Fruit fly (Drosophila melanogaster) whole organism, prepupa: ENCODE results near the gene c12.1.

Source experiments
- CG10669 ChIP-seq: fragments of 200-800 bp; sonication (Bioruptor generic); optimal IDR thresholded peaks from 3 replicates; lab custom pipeline; 2018; ENCODE audit warnings: missing biosample characterization, mild to moderate bottlenecking, missing genetic modification characterization, moderate library complexity
- CG11294 ChIP-seq: fragments of 200-800 bp; sonication (Bioruptor generic); IDR thresholded peaks from 2 replicates; pipeline ENCODE4 v1.3.6; 2022; ENCODE audit warnings: missing biosample characterization, missing genetic modification characterization
- CG11902 ChIP-seq: fragments of 200-800 bp; sonication (Bioruptor generic); optimal IDR thresholded peaks from 3 replicates; lab custom pipeline; 2016; ENCODE audit warnings: missing biosample characterization, missing genetic modification characterization
- CG15336 ChIP-seq: fragments of 200-800 bp; sonication (Bioruptor generic); IDR thresholded peaks from 2 replicates; pipeline ENCODE4 v1.3.6; 2022; ENCODE audit warnings: missing biosample characterization, missing genetic modification characterization
- CG1621 ChIP-seq: fragments of 200-800 bp; sonication (Bioruptor generic); optimal IDR thresholded peaks from 3 replicates; lab custom pipeline; 2018; ENCODE audit warnings: missing biosample characterization, mild to moderate bottlenecking, missing genetic modification characterization
- CG16779 ChIP-seq: fragments of 200-800 bp; sonication (Bioruptor generic); optimal IDR thresholded peaks from 3 replicates; lab custom pipeline; 2017; ENCODE audit warnings: missing biosample characterization, mild to moderate bottlenecking, missing genetic modification characterization
- CG3032 ChIP-seq: fragments of 200-800 bp; optimal IDR thresholded peaks from 2 replicates; lab custom pipeline; 2019; ENCODE audit warnings: missing biosample characterization, mild to moderate bottlenecking, missing genetic modification characterization, moderate library complexity
- CG31627 ChIP-seq: fragments of 200-800 bp; sonication (Bioruptor generic); optimal IDR thresholded peaks from 3 replicates; lab custom pipeline; 2016; ENCODE audit warnings: missing biosample characterization, missing genetic modification characterization
- CG34406 ChIP-seq: fragments of 200-800 bp; sonication (Bioruptor generic); optimal IDR thresholded peaks from 3 replicates; lab custom pipeline; 2016; ENCODE audit warnings: missing biosample characterization, missing genetic modification characterization
- CG3919 ChIP-seq: fragments of 200-800 bp; sonication (Bioruptor generic); optimal IDR thresholded peaks from 3 replicates; lab custom pipeline; 2016; ENCODE audit warnings: missing biosample characterization, missing genetic modification characterization
- CG4318 ChIP-seq: fragments of 200-800 bp; sonication (Bioruptor generic); optimal IDR thresholded peaks from 3 replicates; lab custom pipeline; 2017; ENCODE audit warnings: missing biosample characterization, mild to moderate bottlenecking, missing genetic modification characterization
- CG6163 ChIP-seq: fragments of 200-800 bp; sonication (Bioruptor generic); IDR thresholded peaks from 3 replicates; pipeline ENCODE4 v1.3.6; 2022; ENCODE audit warnings: missing biosample characterization, missing genetic modification characterization
- CG6276 ChIP-seq: fragments of 200-800 bp; sonication (Bioruptor generic); optimal IDR thresholded peaks from 2 replicates; lab custom pipeline; 2017; ENCODE audit warnings: missing biosample characterization, mild to moderate bottlenecking, missing genetic modification characterization
- CG6854 ChIP-seq: fragments of 200-800 bp; sonication (Bioruptor generic); optimal IDR thresholded peaks from 2 replicates; lab custom pipeline; 2017; ENCODE audit warnings: missing biosample characterization, mild to moderate bottlenecking, missing genetic modification characterization
- CG7368 ChIP-seq: fragments of 200-800 bp; sonication (Bioruptor generic); optimal IDR thresholded peaks from 3 replicates; lab custom pipeline; 2016; ENCODE audit warnings: missing biosample characterization, missing genetic modification characterization
- CG8119 ChIP-seq: fragments of 200-800 bp; sonication (Bioruptor generic); IDR thresholded peaks from 3 replicates; pipeline ENCODE4 v1.3.6; 2022; ENCODE audit warnings: missing biosample characterization, missing genetic modification characterization
- CG9139 ChIP-seq: fragments of 200-800 bp; sonication (Bioruptor generic); optimal IDR thresholded peaks from 3 replicates; lab custom pipeline; 2017; ENCODE audit warnings: missing biosample characterization, mild to moderate bottlenecking, missing genetic modification characterization
- Eip78C ChIP-seq: fragments of 200-800 bp; sonication (Bioruptor generic); peaks from one replicate; lab custom pipeline; 2016; ENCODE audit warnings: missing biosample characterization, missing genetic modification characterization
- Eip93F ChIP-seq: fragments of 200-800 bp; sonication (Bioruptor generic); optimal IDR thresholded peaks from 2 replicates; lab custom pipeline; 2016; ENCODE audit warnings: missing biosample characterization, mild to moderate bottlenecking, missing genetic modification characterization
- Ets21C ChIP-seq: fragments of 200-800 bp; sonication (Bioruptor generic); optimal IDR thresholded peaks from 3 replicates; lab custom pipeline; 2016; ENCODE audit warnings: missing biosample characterization, missing genetic modification characterization
- Ets96B ChIP-seq: fragments of 200-800 bp; optimal IDR thresholded peaks from 2 replicates; lab custom pipeline; 2019; ENCODE audit warnings: missing biosample characterization, mild to moderate bottlenecking, missing genetic modification characterization, moderate library complexity
- Gug ChIP-seq: fragments of 200-800 bp; sonication (Bioruptor generic); IDR thresholded peaks from 2 replicates; pipeline ENCODE4 v1.3.6; 2022; ENCODE audit warnings: missing biosample characterization, missing genetic modification characterization
- Hr38 ChIP-seq: sonication (Bioruptor generic); optimal IDR thresholded peaks from 2 replicates; lab custom pipeline; 2016; ENCODE audit warnings: missing biosample characterization, missing genetic modification characterization
- Hr39 ChIP-seq: fragments of 200-800 bp; sonication (Bioruptor generic); optimal IDR thresholded peaks from 2 replicates; lab custom pipeline; 2016; ENCODE audit warnings: missing biosample characterization, missing genetic modification characterization
- Hr4 ChIP-seq: fragments of 200-800 bp; sonication (Bioruptor generic); optimal IDR thresholded peaks from 3 replicates; lab custom pipeline; 2016; ENCODE audit warnings: missing biosample characterization, missing genetic modification characterization
- Lpt ChIP-seq: fragments of 200-800 bp; sonication (Bioruptor generic); optimal IDR thresholded peaks from 3 replicates; lab custom pipeline; 2016; ENCODE audit warnings: missing biosample characterization, missing genetic modification characterization
- OdsH ChIP-seq: fragments of 200-800 bp; sonication (Bioruptor generic); optimal IDR thresholded peaks from 3 replicates; lab custom pipeline; 2016; ENCODE audit warnings: missing biosample characterization, missing genetic modification characterization
- Smox ChIP-seq: fragments of 200-800 bp; sonication (Bioruptor generic); optimal IDR thresholded peaks from 3 replicates; lab custom pipeline; 2016; ENCODE audit warnings: missing biosample characterization, missing genetic modification characterization
- Sox102F ChIP-seq: fragments of 200-800 bp; sonication (Bioruptor generic); optimal IDR thresholded peaks from 2 replicates; lab custom pipeline; 2016; ENCODE audit warnings: missing biosample characterization, mild to moderate bottlenecking, missing genetic modification characterization
- Sox14 ChIP-seq: fragments of 200-800 bp; sonication (Bioruptor generic); optimal IDR thresholded peaks from 3 replicates; lab custom pipeline; 2016; ENCODE audit warnings: missing biosample characterization, missing genetic modification characterization
- Sox15 ChIP-seq: fragments of 200-800 bp; sonication (Bioruptor generic); optimal IDR thresholded peaks from 3 replicates; lab custom pipeline; 2016; ENCODE audit warnings: missing biosample characterization, missing genetic modification characterization
- achi ChIP-seq: fragments of 200-800 bp; sonication (Bioruptor generic); optimal IDR thresholded peaks from 3 replicates; lab custom pipeline; 2016; ENCODE audit warnings: missing biosample characterization, missing genetic modification characterization
- acj6 ChIP-seq: fragments of 200-800 bp; sonication (Bioruptor generic); optimal IDR thresholded peaks from 3 replicates; lab custom pipeline; 2016; ENCODE audit warnings: missing biosample characterization, missing genetic modification characterization
- cyc ChIP-seq: fragments of 200-800 bp; sonication (Bioruptor generic); optimal IDR thresholded peaks from 3 replicates; lab custom pipeline; 2016; ENCODE audit warnings: missing biosample characterization, missing genetic modification characterization
- dac ChIP-seq: fragments of 200-800 bp; sonication (Bioruptor generic); optimal IDR thresholded peaks from 2 replicates; lab custom pipeline; 2017; ENCODE audit warnings: missing biosample characterization, mild to moderate bottlenecking, missing genetic modification characterization
- eg ChIP-seq: fragments of 200-800 bp; sonication (Bioruptor generic); IDR thresholded peaks from 3 replicates; pipeline ENCODE4 v1.3.6; 2022; ENCODE audit warnings: missing biosample characterization, missing genetic modification characterization
- esn ChIP-seq: fragments of 200-800 bp; sonication (Bioruptor generic); optimal IDR thresholded peaks from 2 replicates; lab custom pipeline; 2016; ENCODE audit warnings: missing biosample characterization, mild to moderate bottlenecking, missing genetic modification characterization, moderate library complexity
- fd59A ChIP-seq: fragments of 200-800 bp; sonication (Bioruptor generic); optimal IDR thresholded peaks from 2 replicates; lab custom pipeline; 2017; ENCODE audit warnings: missing biosample characterization, mild to moderate bottlenecking, missing genetic modification characterization, missing genetic modification reagents
- fd85E ChIP-seq: fragments of 200-800 bp; sonication (Bioruptor generic); optimal IDR thresholded peaks from 3 replicates; lab custom pipeline; 2016; ENCODE audit warnings: missing biosample characterization, missing genetic modification characterization
- fkh ChIP-seq: fragments of 200-800 bp; sonication (Bioruptor generic); optimal IDR thresholded peaks from 3 replicates; lab custom pipeline; 2017; ENCODE audit warnings: missing biosample characterization, mild to moderate bottlenecking, missing genetic modification characterization, moderate library complexity
- lz ChIP-seq: fragments of 200-800 bp; sonication (Bioruptor generic); optimal IDR thresholded peaks from 3 replicates; lab custom pipeline; 2016; ENCODE audit warnings: missing biosample characterization, missing genetic modification characterization
- pdm3 ChIP-seq: fragments of 200-800 bp; sonication (Bioruptor generic); optimal IDR thresholded peaks from 3 replicates; lab custom pipeline; 2016; ENCODE audit warnings: missing biosample characterization, missing genetic modification characterization
- salr ChIP-seq, 2 experiments: fragments of 200-800 bp; sonication (Bioruptor generic); optimal IDR thresholded peaks; 3 replicates each; lab custom pipeline; 2016 to 2018; ENCODE audit warnings: missing biosample characterization in 2 of 2, missing genetic modification characterization in 2 of 2, mild to moderate bottlenecking in 1 of 2
- spab ChIP-seq: fragments of 200-800 bp; sonication (Bioruptor generic); optimal IDR thresholded peaks from 2 replicates; lab custom pipeline; 2017; ENCODE audit warnings: missing biosample characterization, mild to moderate bottlenecking, missing genetic modification characterization, missing genetic modification reagents
- ss ChIP-seq, 2 experiments: fragments of 200-800 bp; sonication (Bioruptor generic); optimal IDR thresholded peaks; 2 replicates in 1 of 2; 3 replicates in 1 of 2; lab custom pipeline; 2017 to 2018; ENCODE audit warnings: mild to moderate bottlenecking in 2 of 2, missing biosample characterization in 2 of 2, missing genetic modification characterization in 2 of 2, moderate library complexity in 1 of 2
- svp ChIP-seq: fragments of 200-800 bp; sonication (Bioruptor generic); peaks from one replicate; lab custom pipeline; 2016; ENCODE audit warnings: missing biosample characterization, missing genetic modification characterization

c12.1 gene

DNA sequence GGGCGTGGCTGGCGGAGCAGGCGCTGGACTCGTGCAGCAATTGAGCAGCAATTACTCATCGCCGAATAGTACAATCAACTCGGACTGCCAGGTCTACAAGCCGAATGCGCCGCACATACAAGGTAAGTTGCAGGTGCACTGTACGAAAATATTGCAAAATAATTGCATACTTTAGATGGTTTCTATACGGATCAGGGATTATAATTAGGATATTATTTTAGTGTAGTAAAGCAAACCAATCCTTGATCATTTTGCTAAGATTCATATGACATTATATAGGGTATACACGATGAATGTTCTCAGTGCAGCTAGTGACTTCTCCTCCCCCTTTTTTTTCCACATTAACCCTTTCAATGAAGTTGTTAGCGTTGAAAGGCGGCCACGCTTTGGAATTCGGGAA lies 23.5 kb downstream of the c12.1 start:
- TF ChIP-seq fd85E (GFP tag; lab: Kevin White, UChicago) (no peak), Eip78C (GFP tag; lab: Kevin White, UChicago) (peak; percentile 53), Hr38 (GFP tag; lab: Kevin White, UChicago) (no peak), Sox102F (GFP tag; lab: Kevin White, UChicago) (no peak), Ets96B (tag; lab: Kevin White, UChicago) (peak; percentile 20), achi (GFP tag; lab: Kevin White, UChicago) (no peak), CG6163 (GFP tag; lab: Robert Waterston, UW) (peak; percentile 54; the same call in 2 of the 3 replicates), CG6276 (no peak), fd59A (GFP tag; lab: Kevin White, UChicago) (no peak), fkh (no peak), CG34406 (GFP tag; lab: Kevin White, UChicago) (no peak), CG3919 (GFP tag; lab: Kevin White, UChicago) (peak; percentile 3), cyc (GFP tag; lab: Kevin White, UChicago) (no peak), CG6854 (GFP tag; lab: Kevin White, UChicago) (no peak), lz (peak; percentile 33), CG11294 (GFP tag; lab: Robert Waterston, UW) (no peak), Eip93F (GFP tag; lab: Kevin White, UChicago) (no peak), CG15336 (GFP tag; lab: Robert Waterston, UW) (0 out of 2 replicates have a peak, but pooled peaks have one; percentile 14), dac (GFP tag; lab: Kevin White, UChicago) (no peak), CG31627 (GFP tag; lab: Kevin White, UChicago) (peak; percentile 1), CG3032 (tag; lab: Kevin White, UChicago) (peak; percentile 26), acj6 (GFP tag; lab: Kevin White, UChicago) (peak; percentile 12), svp (GFP tag; lab: Kevin White, UChicago) (peak; percentile 21), CG11902 (GFP tag; lab: Kevin White, UChicago) (no peak), esn (GFP tag; lab: Kevin White, UChicago) (peak; percentile 2), Hr39 (GFP tag; lab: Kevin White, UChicago) (peak; percentile 16), Sox14 (GFP tag; lab: Kevin White, UChicago) (no peak), Lpt (GFP tag; lab: Kevin White, UChicago) (no peak), Hr4 (GFP tag; lab: Kevin White, UChicago) (no peak), Smox (GFP tag; lab: Kevin White, UChicago) (no peak), Sox15 (GFP tag; lab: Kevin White, UChicago) (no peak), salr (GFP tag; optimal IDR thresholded peaks at IDR 0.05; lab: Kevin White, UChicago) (peak in 1 of 2 experiments; percentile 2), ss (GFP tag; optimal IDR thresholded peaks at IDR 0.05; lab: Kevin White, UChicago) (peak in 1 of 2 experiments; percentile 16), CG8119 (GFP tag; lab: Robert Waterston, UW) (no peak), eg (GFP tag; lab: Robert Waterston, UW) (0 out of 3 replicates have a peak, but pooled peaks have one; percentile 10), OdsH (GFP tag; lab: Kevin White, UChicago) (no peak), pdm3 (peak; percentile 20), CG10669 (GFP tag; lab: Kevin White, UChicago) (peak; percentile 2), Gug (no peak), CG16779 (no peak)

DNA sequence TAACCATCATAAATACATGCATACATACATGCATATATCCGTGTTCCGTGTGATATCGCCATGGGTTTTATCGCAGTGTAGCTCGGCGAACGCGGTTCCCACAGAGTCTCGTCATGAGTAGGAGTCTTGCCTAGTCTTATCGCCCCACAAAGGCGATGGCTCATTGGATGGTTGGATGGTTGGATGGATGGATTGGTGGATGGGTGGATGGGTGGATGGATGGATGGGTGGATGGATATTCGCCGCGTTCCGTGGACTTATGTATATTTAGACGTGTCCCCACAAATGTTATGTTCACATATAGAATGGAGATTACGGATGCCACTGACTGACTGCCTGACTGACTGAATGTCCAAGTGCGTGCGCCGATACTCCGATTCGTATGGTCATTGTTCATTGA lies 27.8 kb downstream of the c12.1 start:
- TF ChIP-seq cyc (GFP tag; lab: Kevin White, UChicago) (no peak), CG1621 (tag; lab: Kevin White, UChicago) (no peak), Sox15 (GFP tag; lab: Kevin White, UChicago) (no peak), Smox (GFP tag; lab: Kevin White, UChicago) (no peak), CG34406 (GFP tag; lab: Kevin White, UChicago) (no peak), CG9139 (GFP tag; lab: Kevin White, UChicago) (no peak), pdm3 (no peak), CG31627 (GFP tag; lab: Kevin White, UChicago) (no peak), CG10669 (GFP tag; lab: Kevin White, UChicago) (no peak), acj6 (GFP tag; lab: Kevin White, UChicago) (no peak), Hr39 (GFP tag; lab: Kevin White, UChicago) (no peak), CG4318 (GFP tag; lab: Kevin White, UChicago) (no peak), spab (GFP tag; lab: Kevin White, UChicago) (no peak), Hr4 (GFP tag; lab: Kevin White, UChicago) (no peak), Ets21C (GFP tag; lab: Kevin White, UChicago) (no peak), CG7368 (GFP tag; lab: Kevin White, UChicago) (no peak)
